Worm (Caenorhabditis elegans) whole organism, L4 larva: ENCODE measurements around the gene wdr-60.
"Not testable (repeated sequence)": the region's sequence is repeated elsewhere in the genome, so short reads cannot be mapped to it uniquely, and the experiment has no call there.

Experiments used
- F10B5.3 ChIP-seq: sonication (generic microtip); optimal IDR thresholded peaks from 2 replicates; lab custom pipeline; 2016; ENCODE audit warnings: mild to moderate bottlenecking, missing genetic modification characterization, missing compliant biosample characterization
- F26F4.8 ChIP-seq: fragments of 200-800 bp; sonication (Bioruptor generic); conservative IDR thresholded peaks from 2 replicates; pipeline ENCODE4 v1.3.6; 2022; ENCODE audit warnings: missing genetic modification characterization, missing compliant biosample characterization
- F37D6.2 ChIP-seq: sonication (generic microtip); optimal IDR thresholded peaks from 2 replicates; lab custom pipeline; 2016; ENCODE audit warnings: mild to moderate bottlenecking, missing genetic modification characterization, missing compliant biosample characterization
- F49E8.2 ChIP-seq: sonication (generic microtip); optimal IDR thresholded peaks from 2 replicates; lab custom pipeline; 2016; ENCODE audit warnings: missing compliant biosample characterization, mild to moderate bottlenecking, missing genetic modification characterization, borderline replicate concordance
- T20F7.1 ChIP-seq: fragments of 200-800 bp; sonication (Bioruptor generic); optimal IDR thresholded peaks from 2 replicates; lab custom pipeline; 2018; ENCODE audit warnings: mild to moderate bottlenecking, missing genetic modification characterization, missing compliant biosample characterization
- Y48G9A.11 ChIP-seq: fragments of 200-800 bp; sonication (Bioruptor generic); IDR thresholded peaks from 2 replicates; pipeline ENCODE4 v1.3.6; 2022; ENCODE audit warnings: missing genetic modification reagents, missing genetic modification characterization, missing compliant biosample characterization
- aha-1 ChIP-seq: fragments of 150-350 bp; peaks from one replicate; lab custom pipeline; 2014; ENCODE audit warnings: missing biosample characterization, missing genetic modification characterization
- ceh-32 ChIP-seq: sonication (generic microtip); optimal IDR thresholded peaks from 2 replicates; lab custom pipeline; 2016; ENCODE audit warnings: mild to moderate bottlenecking, missing genetic modification characterization, missing compliant biosample characterization; ENCODE audit not compliant: poor library complexity
- ceh-44 ChIP-seq: fragments of 200-800 bp; sonication (Bioruptor generic); IDR thresholded peaks from 2 replicates; pipeline ENCODE4 v1.3.6; 2022; ENCODE audit warnings: missing genetic modification reagents, missing genetic modification characterization, missing compliant biosample characterization
- ctbp-1 ChIP-seq: fragments of 200-800 bp; sonication (Bioruptor generic); IDR thresholded peaks from 2 replicates; pipeline ENCODE4 v1.3.6; 2022; ENCODE audit warnings: missing genetic modification reagents, missing genetic modification characterization, missing compliant biosample characterization
- daf-16 ChIP-seq, 3 experiments: sonication (generic microtip); optimal IDR thresholded peaks; 2 replicates each; lab custom pipeline; 2016 to 2017; ENCODE audit warnings: missing genetic modification characterization in 3 of 3, missing genetic modification reagents in 3 of 3, mild to moderate bottlenecking in 2 of 3, missing compliant biosample characterization in 2 of 3, missing biosample characterization in 1 of 3, moderate library complexity in 1 of 3
- dmd-6 ChIP-seq: fragments of 200-800 bp; sonication (Bioruptor generic); IDR thresholded peaks from 2 replicates; pipeline ENCODE4 v1.3.6; 2022; ENCODE audit warnings: missing genetic modification reagents, missing genetic modification characterization, missing compliant biosample characterization
- dpl-1 ChIP-seq: fragments of 150-350 bp; optimal IDR thresholded peaks from 2 replicates; lab custom pipeline; 2014; ENCODE audit warnings: missing biosample characterization, missing genetic modification reagents, missing genetic modification characterization
- duxl-1 ChIP-seq: sonication (generic microtip); optimal IDR thresholded peaks from 2 replicates; lab custom pipeline; 2016; ENCODE audit warnings: mild to moderate bottlenecking, missing genetic modification characterization, moderate library complexity, missing compliant biosample characterization; ENCODE audit not compliant: poor library complexity
- egl-43 ChIP-seq: fragments of 200-800 bp; sonication (Bioruptor generic); IDR thresholded peaks from 2 replicates; pipeline ENCODE4 v1.3.6; 2022; ENCODE audit warnings: missing genetic modification reagents, missing genetic modification characterization, missing compliant biosample characterization
- gei-8 ChIP-seq: fragments of 200-800 bp; sonication (Bioruptor generic); optimal IDR thresholded peaks from 2 replicates; lab custom pipeline; 2018; ENCODE audit warnings: mild to moderate bottlenecking, missing genetic modification characterization, missing compliant biosample characterization
- hif-1 ChIP-seq, 2 experiments: sonication (generic microtip); optimal IDR thresholded peaks; 2 replicates each; lab custom pipeline; 2016 to 2017; ENCODE audit warnings: missing compliant biosample characterization in 2 of 2, missing genetic modification characterization in 2 of 2, missing genetic modification reagents in 2 of 2, missing genotype in 2 of 2, mild to moderate bottlenecking in 1 of 2
- hlh-11 ChIP-seq: fragments of 200-800 bp; sonication (Bioruptor generic); optimal IDR thresholded peaks from 2 replicates; lab custom pipeline; 2018; ENCODE audit warnings: mild to moderate bottlenecking, missing genetic modification characterization, missing compliant biosample characterization
- hlh-30 ChIP-seq: sonication (generic microtip); optimal IDR thresholded peaks from 2 replicates; lab custom pipeline; 2017; ENCODE audit warnings: antibody characterized with exemption, mild to moderate bottlenecking, missing genetic modification characterization, missing compliant biosample characterization; ENCODE audit not compliant: insufficient read depth
- hmg-1.1 ChIP-seq: fragments of 200-800 bp; sonication (Bioruptor generic); IDR thresholded peaks from 2 replicates; pipeline ENCODE4 v1.3.6; 2022; ENCODE audit warnings: missing genetic modification reagents, missing genetic modification characterization, missing compliant biosample characterization
- jun-1 ChIP-seq: fragments of 150-350 bp; optimal IDR thresholded peaks from 2 replicates; lab custom pipeline; 2014; ENCODE audit warnings: missing biosample characterization, missing genetic modification reagents, missing genetic modification characterization
- lin-1 ChIP-seq: fragments of 200-800 bp; sonication (Bioruptor generic); IDR thresholded peaks from 2 replicates; pipeline ENCODE4 v1.3.6; 2022; ENCODE audit warnings: missing genetic modification reagents, missing genetic modification characterization, missing compliant biosample characterization
- lin-13 ChIP-seq: fragments of 150-350 bp; optimal IDR thresholded peaks from 2 replicates; lab custom pipeline; 2014; ENCODE audit warnings: missing biosample characterization, missing genetic modification reagents, missing genetic modification characterization
- lin-29 ChIP-seq: fragments of 200-800 bp; sonication (Bioruptor generic); IDR thresholded peaks from 2 replicates; pipeline ENCODE4 v1.3.6; 2022; ENCODE audit warnings: missing genetic modification reagents, missing genetic modification characterization, missing compliant biosample characterization
- lir-3 ChIP-seq: sonication (generic microtip); optimal IDR thresholded peaks from 2 replicates; lab custom pipeline; 2016; ENCODE audit warnings: mild to moderate bottlenecking, missing genetic modification characterization, missing compliant biosample characterization
- lsy-2 ChIP-seq, 2 experiments: fragments of 150-350 bp in 1 of 2; sonication (generic microtip) in 1 of 2; optimal IDR thresholded peaks; 2 replicates each; lab custom pipeline; 2014 to 2017; ENCODE audit warnings: missing biosample characterization in 2 of 2, missing genetic modification characterization in 2 of 2
- madf-5 ChIP-seq, 2 experiments: fragments of 200-800 bp; sonication (Bioruptor generic); IDR thresholded peaks; 2 replicates each; pipeline ENCODE4 v1.3.6; 2022; ENCODE audit warnings: missing compliant biosample characterization in 2 of 2, missing genetic modification characterization in 2 of 2
- madf-9 ChIP-seq: fragments of 200-800 bp; sonication (Bioruptor generic); conservative IDR thresholded peaks from 2 replicates; pipeline ENCODE4 v1.3.6; 2022; ENCODE audit warnings: missing genetic modification reagents, missing genetic modification characterization, missing compliant biosample characterization
- mdl-1 ChIP-seq, 2 experiments: fragments of 150-350 bp in 1 of 2; sonication (generic microtip) in 1 of 2; optimal IDR thresholded peaks; 2 replicates each; lab custom pipeline; 2014 to 2017; ENCODE audit warnings: missing biosample characterization in 2 of 2, missing genetic modification characterization in 2 of 2
- mdt-29 ChIP-seq: fragments of 200-800 bp; sonication (Bioruptor generic); IDR thresholded peaks from 2 replicates; pipeline ENCODE4 v1.3.6; 2022; ENCODE audit warnings: missing genetic modification reagents, missing genetic modification characterization, missing compliant biosample characterization
- mxl-2 ChIP-seq: fragments of 200-800 bp; sonication (Bioruptor generic); conservative IDR thresholded peaks from 2 replicates; pipeline ENCODE4 v1.3.6; 2022; ENCODE audit warnings: missing genetic modification reagents, missing genetic modification characterization, missing compliant biosample characterization
- mxl-3 ChIP-seq: fragments of 200-800 bp; sonication (Bioruptor generic); optimal IDR thresholded peaks from 2 replicates; lab custom pipeline; 2018; ENCODE audit warnings: mild to moderate bottlenecking, missing genetic modification characterization, missing compliant biosample characterization
- nhr-11 ChIP-seq: fragments of 150-350 bp; optimal IDR thresholded peaks from 2 replicates; lab custom pipeline; 2014; ENCODE audit warnings: missing biosample characterization, missing genetic modification characterization
- nhr-48 ChIP-seq: sonication (generic microtip); optimal IDR thresholded peaks from 2 replicates; lab custom pipeline; 2016; ENCODE audit warnings: mild to moderate bottlenecking, missing genetic modification characterization, missing compliant biosample characterization
- nhr-77 ChIP-seq: fragments of 150-350 bp; optimal IDR thresholded peaks from 2 replicates; lab custom pipeline; 2014; ENCODE audit warnings: missing biosample characterization, missing genetic modification characterization
- pha-4 ChIP-seq, 2 experiments: fragments of 150-350 bp in 1 of 2; fragments of 200-800 bp in 1 of 2; sonication (Bioruptor generic) in 1 of 2; IDR thresholded peaks in 1 of 2; optimal IDR thresholded peaks in 1 of 2; 2 replicates each; pipeline versions ENCODE4 v1.3.6 to Lab custom; 2014 to 2022; ENCODE audit warnings: missing genetic modification characterization in 2 of 2, missing genetic modification reagents in 2 of 2, missing biosample characterization in 1 of 2, missing compliant biosample characterization in 1 of 2
- rbr-2 ChIP-seq: sonication (generic microtip); optimal IDR thresholded peaks from 2 replicates; lab custom pipeline; 2016; ENCODE audit warnings: missing genotype, missing genetic modification characterization, missing compliant biosample characterization
- saeg-2 ChIP-seq: fragments of 200-800 bp; sonication (Bioruptor generic); IDR thresholded peaks from 2 replicates; pipeline ENCODE4 v1.3.6; 2022; ENCODE audit warnings: missing genetic modification reagents, missing genetic modification characterization, missing compliant biosample characterization
- set-16 ChIP-seq: fragments of 200-800 bp; sonication (Bioruptor generic); IDR thresholded peaks from 2 replicates; pipeline ENCODE4 v1.3.6; 2022; ENCODE audit warnings: missing genetic modification reagents, missing genetic modification characterization, missing compliant biosample characterization
- snpc-1.2 ChIP-seq: fragments of 200-800 bp; sonication (Bioruptor generic); IDR thresholded peaks from 2 replicates; pipeline ENCODE4 v1.3.6; 2022; ENCODE audit warnings: missing genetic modification reagents, missing genetic modification characterization, missing compliant biosample characterization
- tra-1 ChIP-seq: fragments of 200-800 bp; sonication (Bioruptor generic); IDR thresholded peaks from 2 replicates; pipeline ENCODE4 v1.3.6; 2022; ENCODE audit warnings: missing genetic modification reagents, missing genetic modification characterization, missing compliant biosample characterization
- unc-130 ChIP-seq: sonication (generic microtip); optimal IDR thresholded peaks from 2 replicates; lab custom pipeline; 2016; ENCODE audit warnings: missing genetic modification reagents, missing genetic modification characterization, missing compliant biosample characterization
- unc-62 ChIP-seq, 3 experiments: fragments of 150-350 bp in 1 of 3; sonication (generic microtip); optimal IDR thresholded peaks in 2 of 3; peaks in 1 of 3; 1 replicate in 1 of 3; 2 replicates in 2 of 3; lab custom pipeline; 2014 to 2017; ENCODE audit warnings: missing biosample characterization in 3 of 3, missing genetic modification characterization in 3 of 3, missing genetic modification reagents in 3 of 3, missing genotype in 1 of 3
- vab-7 ChIP-seq: fragments of 200-800 bp; sonication (Bioruptor generic); IDR thresholded peaks from 2 replicates; pipeline ENCODE4 v1.3.6; 2022; ENCODE audit warnings: missing genetic modification reagents, missing genetic modification characterization, missing compliant biosample characterization
- zfp-3 ChIP-seq: fragments of 200-800 bp; sonication (Bioruptor generic); conservative IDR thresholded peaks from 2 replicates; pipeline ENCODE4 v1.3.6; 2022; ENCODE audit warnings: missing genetic modification reagents, missing genetic modification characterization, missing compliant biosample characterization
- zip-11 ChIP-seq: fragments of 200-800 bp; sonication (Bioruptor generic); IDR thresholded peaks from 2 replicates; pipeline ENCODE4 v1.3.6; 2022; ENCODE audit warnings: missing genetic modification characterization, missing compliant biosample characterization
- zip-2 ChIP-seq: fragments of 150-350 bp; optimal IDR thresholded peaks from 2 replicates; lab custom pipeline; 2014; ENCODE audit warnings: missing biosample characterization, missing genetic modification characterization

The wdr-60 gene

ce11 chrIII:5031375-5031836, 44.4 kb downstream of the wdr-60 start:
- peak; percentile 91 for TF ChIP-seq mxl-3 (GFP tag; lab: Kevin White, UChicago)
- TF ChIP-seq F37D6.2 = peak; percentile 84
- peak; percentile 63 for TF ChIP-seq nhr-48
- TF ChIP-seq daf-16 (GFP tag; optimal IDR thresholded peaks at IDR 0.05; lab: Kevin White, UChicago) = peak; percentile 71 to 85
- TF ChIP-seq daf-16 (tag; optimal IDR thresholded peaks at IDR 0.05; lab: Kevin White, UChicago) = peak; percentile 25
- TF ChIP-seq zfp-3 (GFP tag; lab: Robert Waterston, UW) = 0 out of 2 replicates have a peak, but pooled peaks have one; percentile 54
- peak; percentile 68; the same call in 1 of the 2 replicates for TF ChIP-seq ceh-44
- peak; percentile 71 for TF ChIP-seq lin-1
- peak; percentile 88 for TF ChIP-seq set-16 (GFP tag; lab: Robert Waterston, UW)
- peak; percentile 86 for TF ChIP-seq tra-1 (GFP tag; lab: Robert Waterston, UW)
- TF ChIP-seq ctbp-1 (GFP tag; lab: Robert Waterston, UW) = peak; percentile 90
- peak; percentile 63 for TF ChIP-seq lin-13
- peak; percentile 77 for TF ChIP-seq madf-9 (GFP tag; lab: Robert Waterston, UW)
- peak; percentile 47 for TF ChIP-seq duxl-1
- peak; percentile 61 to 78; a peak in 2 of 4 replicates for TF ChIP-seq madf-5 (GFP tag; IDR thresholded peaks at IDR 0.05; lab: Robert Waterston, UW)
- TF ChIP-seq mdl-1 (tag; optimal IDR thresholded peaks at IDR 0.05; lab: Kevin White, UChicago) = peak in 1 of 2 experiments; percentile 70
- peak; percentile 24 for TF ChIP-seq zip-2 (tag; lab: Kevin White, UChicago)
- TF ChIP-seq hmg-1.1 (GFP tag; lab: Robert Waterston, UW) = peak; percentile 97
- TF ChIP-seq jun-1 (tag; lab: Kevin White, UChicago) = peak; percentile 47
- 0 out of 2 replicates have a peak, but pooled peaks have one; percentile 47 for TF ChIP-seq F26F4.8 (GFP tag; lab: Robert Waterston, UW)
- TF ChIP-seq nhr-77 (tag; lab: Kevin White, UChicago) = peak; percentile 8
- peak; percentile 76 for TF ChIP-seq hlh-11
- peak; percentile 70 for TF ChIP-seq F10B5.3 (tag; lab: Kevin White, UChicago)
- peak; percentile 93 for TF ChIP-seq aha-1 (tag; lab: Kevin White, UChicago)
- peak; percentile 81; the same call in 1 of the 2 replicates for TF ChIP-seq snpc-1.2 (GFP tag; lab: Robert Waterston, UW)
- peak; percentile 72 for TF ChIP-seq vab-7 (GFP tag; lab: Robert Waterston, UW)
- peak; percentile 73 for TF ChIP-seq lir-3
- peak; percentile 23 for TF ChIP-seq dpl-1 (GFP tag; lab: Kevin White, UChicago)
- TF ChIP-seq hlh-30 = peak; percentile 65
- peak; percentile 97 for TF ChIP-seq egl-43 (GFP tag; lab: Robert Waterston, UW)
- peak in 1 of 2 experiments; percentile 53 for TF ChIP-seq lsy-2 (tag; optimal IDR thresholded peaks at IDR 0.05; lab: Kevin White, UChicago)
- peak; percentile 75 for TF ChIP-seq gei-8 (GFP tag; lab: Kevin White, UChicago)
- TF ChIP-seq nhr-11 (tag; lab: Kevin White, UChicago) = peak; percentile 50
- TF ChIP-seq lin-29 (GFP tag; lab: Robert Waterston, UW) = peak; percentile 66
- peak; percentile 90 for TF ChIP-seq rbr-2 (tag; lab: Kevin White, UChicago)
- peak; percentile 80 for TF ChIP-seq mdt-29 (GFP tag; lab: Robert Waterston, UW)
- peak; percentile 23 for TF ChIP-seq F49E8.2 (tag; lab: Kevin White, UChicago)
- peak; percentile 88 for TF ChIP-seq dmd-6 (GFP tag; lab: Robert Waterston, UW)
- TF ChIP-seq pha-4 (GFP tag; IDR thresholded peaks at IDR 0.05; lab: Robert Waterston, UW) = peak; percentile 89
- not testable (repeated sequence) for TF ChIP-seq pha-4, unc-62 (tag; optimal IDR thresholded peaks at IDR 0.05; lab: Kevin White, UChicago)
- peak; percentile 69 for TF ChIP-seq unc-130
- TF ChIP-seq ceh-32 (tag; lab: Kevin White, UChicago) = peak; percentile 47
- TF ChIP-seq hif-1 (tag; optimal IDR thresholded peaks at IDR 0.05; lab: Kevin White, UChicago) = peak; percentile 32 to 48
- peak in 1 of 2 experiments; percentile 76 for TF ChIP-seq unc-62 (GFP tag; optimal IDR thresholded peaks at IDR 0.05 in 1 of 2; lab: Kevin White, UChicago)
- peak; percentile 63; the same call in 1 of the 2 replicates for TF ChIP-seq saeg-2 (GFP tag; lab: Robert Waterston, UW)
- peak; percentile 70 for TF ChIP-seq mxl-2
- TF ChIP-seq Y48G9A.11 = peak; percentile 68; the same call in 1 of the 2 replicates
- 0 out of 2 replicates have a peak, but pooled peaks have one; percentile 60 for TF ChIP-seq zip-11 (GFP tag; lab: Robert Waterston, UW)
- TF ChIP-seq T20F7.1 (GFP tag; lab: Kevin White, UChicago) = peak; percentile 67
